Worm (Caenorhabditis elegans): ENCODE results near the gene Y46C8AL.11.
"Not testable (repeated sequence)": the region's sequence is repeated elsewhere in the genome, so short reads cannot be mapped to it uniquely, and the experiment has no call there.

Y46C8AL.11 gene

ce11 chrIV:3932408-3932807, 10.7 kb upstream of the Y46C8AL.11 start, which contains the start of gene clec-70:
Gene clec-70, plus strand, starts transcription at chrIV:3932708.
- not testable (repeated sequence) for TF ChIP-seq lin-15B (tag; optimal IDR thresholded peaks at IDR 0.05); Y116A8C.19 (tag; optimal IDR thresholded peaks at IDR 0.05; ENCODE audit: borderline replicate concordance); pqm-1 (tag; optimal IDR thresholded peaks at IDR 0.05)

DNA sequence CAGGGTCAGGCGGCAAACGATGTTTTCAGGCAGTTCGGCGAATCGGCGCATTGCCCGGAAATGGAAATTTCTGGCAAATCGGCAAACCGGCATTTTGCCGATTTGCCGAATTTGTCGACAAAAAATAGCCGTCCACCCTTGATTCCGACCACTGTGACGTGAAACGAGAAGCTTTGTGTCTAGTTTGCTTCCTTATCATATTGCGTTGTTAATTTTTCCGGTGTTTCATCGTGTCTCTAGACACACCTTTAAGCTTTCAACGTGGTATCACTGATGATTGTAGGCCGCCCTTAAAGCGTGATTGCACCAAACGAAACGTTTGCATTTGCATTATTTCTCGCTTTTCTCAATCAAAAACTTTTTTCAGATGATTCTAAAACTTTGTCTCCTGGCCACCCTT, 6.0 kb upstream of the Y46C8AL.11 start, which contains the start of gene clec-71:
Gene clec-71 (plus strand): TSS at position 362 of the 400 bp plus-strand sequence.
- TF ChIP-seq elt-3 (tag; optimal IDR thresholded peaks at IDR 0.05) (no peak), nhr-12 (tag; optimal IDR thresholded peaks at IDR 0.05) (no peak), elt-2 (tag; optimal IDR thresholded peaks at IDR 0.05) (peak; percentile 58), grh-1 (GFP tag; IDR thresholded peaks at IDR 0.05) (no peak), skn-1 (tag; optimal IDR thresholded peaks at IDR 0.05) (no peak)

DNA sequence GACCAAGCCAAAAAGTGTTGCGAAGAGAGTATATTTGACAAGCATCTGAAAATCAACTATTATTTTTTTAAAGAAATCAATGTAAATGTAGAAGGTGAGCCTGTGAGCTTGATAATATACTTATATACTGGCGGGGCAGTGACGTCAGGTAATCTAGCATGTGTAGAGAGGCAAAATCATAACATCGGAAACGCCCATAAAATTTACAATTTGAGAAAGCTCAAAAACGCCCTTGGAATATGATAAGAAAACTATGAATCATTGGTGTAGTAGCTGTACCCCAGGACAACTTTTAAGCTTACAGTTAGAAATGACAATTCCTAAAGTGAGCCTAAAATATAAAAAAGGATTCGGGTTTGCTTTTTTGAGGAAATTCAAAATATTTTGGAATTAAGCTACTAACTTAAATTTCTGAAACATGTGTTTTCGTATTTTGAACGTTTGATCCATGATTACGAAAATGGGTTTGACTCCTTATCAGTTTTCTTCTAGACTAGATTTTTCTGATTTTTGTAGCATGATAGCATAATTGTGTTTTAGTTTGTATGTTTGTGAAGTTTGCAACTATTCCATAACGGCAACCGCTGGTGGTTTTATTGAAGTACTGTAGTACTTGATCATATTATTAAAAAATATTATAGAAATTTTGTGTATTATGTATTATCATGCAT, 1.3 kb upstream of the Y46C8AL.11 start, which contains the start of gene clec-174:
Gene clec-174 (minus strand): TSS at position 51 of the 671 bp plus-strand sequence.
- TF ChIP-seq unc-98 (GFP tag; IDR thresholded peaks at IDR 0.05), result no peak
- no peak for TF ChIP-seq egl-13 (tag; optimal IDR thresholded peaks at IDR 0.05)

ce11 chrIV:3944459-3944858, 1.4 kb downstream of the Y46C8AL.11 start, which contains the start of gene clec-72:
Gene clec-72, plus strand, starts transcription at chrIV:3944816.
- no peak for TF ChIP-seq lin-39 (tag; optimal IDR thresholded peaks at IDR 0.05)
- no peak for TF ChIP-seq nhr-85 (tag)
- TF ChIP-seq nhr-20 (tag; optimal IDR thresholded peaks at IDR 0.05), result peak; percentile 13
- TF ChIP-seq unc-30 (tag; optimal IDR thresholded peaks at IDR 0.05), result no peak
- no peak for TF ChIP-seq lsy-2 (tag; optimal IDR thresholded peaks at IDR 0.05)
- peak; percentile 78 for TF ChIP-seq jun-1 (tag; optimal IDR thresholded peaks at IDR 0.05)
- TF ChIP-seq elt-2 (tag; optimal IDR thresholded peaks at IDR 0.05), result peak; percentile 98
- TF ChIP-seq lin-13 (GFP tag; optimal IDR thresholded peaks at IDR 0.05), result no peak
- TF ChIP-seq tlp-1 (tag; optimal IDR thresholded peaks at IDR 0.05), result no peak
- peak; percentile 78 for TF ChIP-seq pqm-1 (tag; optimal IDR thresholded peaks at IDR 0.05)
- no peak for TF ChIP-seq nhr-77 (tag; optimal IDR thresholded peaks at IDR 0.05)
- peak in 1 of 2 experiments; percentile 10 for TF ChIP-seq lin-35 (GFP tag; optimal IDR thresholded peaks at IDR 0.05)

- TF ChIP-seq zag-1 (tag; optimal IDR thresholded peaks at IDR 0.05), result no peak
- TF ChIP-seq fkh-8 (tag; optimal IDR thresholded peaks at IDR 0.05), result no peak
- TF ChIP-seq irx-1 (tag; optimal IDR thresholded peaks at IDR 0.05), result no peak
- TF ChIP-seq lin-15B (tag; optimal IDR thresholded peaks at IDR 0.05), result no peak
- TF ChIP-seq aha-1 (tag; optimal IDR thresholded peaks at IDR 0.05), result no peak
- no peak for TF ChIP-seq fkh-4 (tag; optimal IDR thresholded peaks at IDR 0.05; ENCODE audit: borderline replicate concordance)
- no peak for TF ChIP-seq ces-1 (GFP tag; optimal IDR thresholded peaks at IDR 0.05)
- TF ChIP-seq elt-3 (tag; optimal IDR thresholded peaks at IDR 0.05), result no peak
- no peak for TF ChIP-seq hpl-2 (GFP tag; optimal IDR thresholded peaks at IDR 0.05)
Observed at ce11 chrIV:3956095-3956494, 13.0 kb downstream of the Y46C8AL.11 start, which contains the start of gene clec-73. Gene clec-73, minus strand, starts transcription at chrIV:3956195.

ce11 chrIV:3956705-3957104, 13.6 kb downstream of the Y46C8AL.11 start, which contains the start of gene clec-74:
Gene clec-74, plus strand, starts transcription at chrIV:3957005.
- TF ChIP-seq fkh-4 (tag; optimal IDR thresholded peaks at IDR 0.05; ENCODE audit: borderline replicate concordance) (no peak), mab-9 (GFP tag; IDR thresholded peaks at IDR 0.05) (no peak), Y116A8C.19 (tag; optimal IDR thresholded peaks at IDR 0.05; ENCODE audit: borderline replicate concordance) (no peak), unc-30 (tag; optimal IDR thresholded peaks at IDR 0.05) (no peak), lir-3 (tag; optimal IDR thresholded peaks at IDR 0.05; ENCODE audit: poor library complexity) (no peak), efl-1 (optimal IDR thresholded peaks at IDR 0.05) (no peak), efl-1 (GFP tag; optimal IDR thresholded peaks at IDR 0.05 in 1 of 2) (no peak), egl-27 (tag; optimal IDR thresholded peaks at IDR 0.05) (no peak), lsy-2 (tag; optimal IDR thresholded peaks at IDR 0.05) (no peak), zag-1 (tag; optimal IDR thresholded peaks at IDR 0.05) (no peak), ama-1 (optimal IDR thresholded peaks at IDR 0.05) (no peak), lin-35 (GFP tag; optimal IDR thresholded peaks at IDR 0.05) (no peak), sup-37 (GFP tag; optimal IDR thresholded peaks at IDR 0.05) (no peak), lin-14 (GFP tag; optimal IDR thresholded peaks at IDR 0.05) (no peak), ceh-82 (tag; optimal IDR thresholded peaks at IDR 0.05) (no peak)
